Worm (Caenorhabditis elegans): ENCODE results near the gene srw-48.

DNA sequence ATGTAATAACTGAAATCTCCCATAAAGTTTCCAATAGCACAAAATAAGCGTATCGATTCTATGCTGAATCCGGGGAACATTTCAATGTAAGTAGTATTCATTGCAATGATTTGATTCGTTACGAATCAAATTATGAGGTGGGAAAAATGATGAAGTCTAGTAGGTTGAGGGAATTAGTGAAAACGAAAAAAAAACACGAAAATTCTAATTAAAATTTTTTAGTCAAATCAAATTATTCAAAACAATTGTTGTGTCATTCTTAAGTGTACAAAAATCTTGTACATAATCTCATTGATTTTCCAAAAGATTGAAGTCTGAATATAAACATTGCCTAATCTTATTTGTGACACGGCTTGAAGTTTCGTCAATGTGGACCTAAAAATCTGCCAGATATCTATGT lies 3.6 kb downstream of the srw-48 start, which contains the start of gene srw-29:
- TF ChIP-seq ama-1 (optimal IDR thresholded peaks at IDR 0.05) (no peak), nhr-12 (tag; optimal IDR thresholded peaks at IDR 0.05) (no peak), ztf-11 (tag; optimal IDR thresholded peaks at IDR 0.05) (no peak), nhr-237 (tag; optimal IDR thresholded peaks at IDR 0.05) (no peak), isw-1 (GFP tag; IDR thresholded peaks at IDR 0.05) (no peak), egl-27 (tag; optimal IDR thresholded peaks at IDR 0.05) (no peak), ceh-82 (tag; optimal IDR thresholded peaks at IDR 0.05) (no peak), lsy-2 (tag; optimal IDR thresholded peaks at IDR 0.05) (no peak), snpc-4 (tag; optimal IDR thresholded peaks at IDR 0.05) (no peak), ets-5 (GFP tag; IDR thresholded peaks at IDR 0.05) (no peak)

Measured in whole organism, L1 larva.